Worm (Caenorhabditis elegans): ENCODE measurements around the gene set-1.

set-1 gene

ce11 chrIII:6420995-6421404 is 31.2 kb downstream of the set-1 start (continued):
- TF ChIP-seq nhr-20 (tag; optimal IDR thresholded peaks at IDR 0.05) (peak; percentile 98), pqm-1 (tag; optimal IDR thresholded peaks at IDR 0.05) (no peak), blmp-1 (tag; optimal IDR thresholded peaks at IDR 0.05) (peak; percentile 54), aha-1 (tag; optimal IDR thresholded peaks at IDR 0.05) (peak; percentile 59), ceh-82 (tag; optimal IDR thresholded peaks at IDR 0.05) (peak; percentile 72 to 87 (median 81)), ceh-8 (GFP tag; optimal IDR thresholded peaks at IDR 0.05) (peak; percentile 52), isw-1 (GFP tag; IDR thresholded peaks at IDR 0.05) (peak; percentile 87), ama-1 (optimal IDR thresholded peaks at IDR 0.05) (no peak), nhr-76 (tag; optimal IDR thresholded peaks at IDR 0.05) (no peak), ceh-88 (GFP tag; IDR thresholded peaks at IDR 0.05) (peak; percentile 80), swsn-7 (tag; optimal IDR thresholded peaks at IDR 0.05) (peak; percentile 96), sptf-1 (tag; optimal IDR thresholded peaks at IDR 0.05) (no peak), C16A3.4 (tag; optimal IDR thresholded peaks at IDR 0.05) (no peak), ets-5 (GFP tag; IDR thresholded peaks at IDR 0.05) (no peak), nhr-85 (tag) (peak; percentile 99), F16B12.6 (tag; optimal IDR thresholded peaks at IDR 0.05) (peak; percentile 31), elt-2 (tag; optimal IDR thresholded peaks at IDR 0.05) (peak; percentile 95), unc-30 (tag; optimal IDR thresholded peaks at IDR 0.05) (no peak), nhr-71 (tag; optimal IDR thresholded peaks at IDR 0.05) (peak; percentile 99), sup-37 (GFP tag; optimal IDR thresholded peaks at IDR 0.05) (peak; percentile 77), snu-23 (GFP tag; optimal IDR thresholded peaks at IDR 0.05) (peak; percentile 95), xbp-1 (tag; optimal IDR thresholded peaks at IDR 0.05) (peak; percentile 91), C04F5.9 (tag; optimal IDR thresholded peaks at IDR 0.05) (peak; percentile 76), nhr-237 (tag; optimal IDR thresholded peaks at IDR 0.05) (peak; percentile 22), hlh-17 (GFP tag; optimal IDR thresholded peaks at IDR 0.05; ENCODE audit: borderline replicate concordance) (no peak), alr-1 (tag; optimal IDR thresholded peaks at IDR 0.05; ENCODE audit: borderline replicate concordance) (no peak), dsc-1 (tag; optimal IDR thresholded peaks at IDR 0.05) (peak; percentile 91), Y116A8C.19 (tag; optimal IDR thresholded peaks at IDR 0.05; ENCODE audit: borderline replicate concordance) (no peak), mef-2 (tag; optimal IDR thresholded peaks at IDR 0.05) (peak; percentile 69), unc-86 (tag; optimal IDR thresholded peaks at IDR 0.05) (peak; percentile 93), efl-1 (optimal IDR thresholded peaks at IDR 0.05) (peak; percentile 91 to 99), efl-1 (GFP tag; optimal IDR thresholded peaks at IDR 0.05 in 1 of 2) (peak; percentile 65 to 98), ztf-4 (tag; optimal IDR thresholded peaks at IDR 0.05) (peak; percentile 89), ceh-90 (tag; optimal IDR thresholded peaks at IDR 0.05) (no peak), grh-1 (GFP tag; IDR thresholded peaks at IDR 0.05) (peak; percentile 92), fos-1 (tag; optimal IDR thresholded peaks at IDR 0.05) (peak; percentile 60), fkh-10 (GFP tag; optimal IDR thresholded peaks at IDR 0.05) (peak; percentile 54)

- TF ChIP-seq fkh-4 (tag; optimal IDR thresholded peaks at IDR 0.05; ENCODE audit: borderline replicate concordance), result peak; percentile 42
- TF ChIP-seq lin-14 (GFP tag; optimal IDR thresholded peaks at IDR 0.05), result peak; percentile 34
- no peak for TF ChIP-seq mef-2 (tag; optimal IDR thresholded peaks at IDR 0.05)
- TF ChIP-seq ceh-90 (tag; optimal IDR thresholded peaks at IDR 0.05), result no peak
- TF ChIP-seq ama-1 (optimal IDR thresholded peaks at IDR 0.05), result peak; percentile 65
- TF ChIP-seq fkh-10 (GFP tag; optimal IDR thresholded peaks at IDR 0.05), result no peak
- TF ChIP-seq nhr-90 (tag; optimal IDR thresholded peaks at IDR 0.05; ENCODE audit: poor library complexity), result peak; percentile 14
- peak; percentile 42 for TF ChIP-seq nhr-19 (GFP tag; conservative IDR thresholded peaks at IDR 0.05)
- peak; percentile 32 for TF ChIP-seq mep-1 (tag; optimal IDR thresholded peaks at IDR 0.05)
- no peak for TF ChIP-seq pax-3 (tag; optimal IDR thresholded peaks at IDR 0.05)
- TF ChIP-seq unc-130 (tag; optimal IDR thresholded peaks at IDR 0.05), result no peak
- TF ChIP-seq lin-35 (GFP tag; optimal IDR thresholded peaks at IDR 0.05), result peak in 1 of 2 experiments; percentile 45
- peak in 1 of 6 experiments; percentile 6 for TF ChIP-seq elt-3 (tag; optimal IDR thresholded peaks at IDR 0.05)
- peak; percentile 10 for TF ChIP-seq rnt-1 (tag; optimal IDR thresholded peaks at IDR 0.05)
- peak; percentile 69 for TF ChIP-seq dsc-1 (tag; optimal IDR thresholded peaks at IDR 0.05)
- no peak for TF ChIP-seq tbx-2 (tag; optimal IDR thresholded peaks at IDR 0.05)
- TF ChIP-seq skn-1 (tag; optimal IDR thresholded peaks at IDR 0.05), result no peak
- peak; percentile 50 for TF ChIP-seq blmp-1 (tag; optimal IDR thresholded peaks at IDR 0.05)
Measured at ce11 chrIII:6420201-6420600, 32.0 kb downstream of the set-1 start.
